Fruit fly (Drosophila melanogaster) whole organism, embryonic: ENCODE measurements around the gene ich.

Source experiments
- CG10462 ChIP-seq: fragments of 200-800 bp; sonication (Bioruptor generic); optimal IDR thresholded peaks from 2 replicates; lab custom pipeline; 2016; ENCODE audit warnings: missing biosample characterization, missing genetic modification characterization
- Dfd ChIP-seq, 2 experiments: fragments of >200 bp; optimal IDR thresholded peaks; 2 replicates each; lab custom pipeline; 2017; ENCODE audit warnings: missing biosample characterization in 2 of 2, missing genetic modification characterization in 2 of 2
- da ChIP-seq: fragments of 200-800 bp; sonication (Bioruptor generic); optimal IDR thresholded peaks from 2 replicates; lab custom pipeline; 2016; ENCODE audit warnings: missing biosample characterization, missing genetic modification characterization
- pan ChIP-seq, 4 experiments: fragments of >200 bp in 3 of 4; fragments of 200-800 bp in 1 of 4; sonication (Bioruptor generic) in 1 of 4; optimal IDR thresholded peaks in 3 of 4; IDR thresholded peaks in 1 of 4; 2 replicates each; pipeline versions ENCODE4 v1.3.6 to Lab custom; 2017 to 2022; ENCODE audit warnings: missing biosample characterization in 2 of 4, missing genetic modification characterization in 2 of 4, mixed read lengths in 1 of 4
- pita ChIP-seq: fragments of 200-800 bp; sonication (Bioruptor generic); optimal IDR thresholded peaks from 2 replicates; lab custom pipeline; 2017; ENCODE audit warnings: missing biosample characterization, mild to moderate bottlenecking, missing genetic modification characterization
- pum ChIP-seq: fragments of 200-800 bp; sonication (Bioruptor generic); optimal IDR thresholded peaks from 2 replicates; lab custom pipeline; 2016; ENCODE audit warnings: missing biosample characterization, missing genetic modification characterization

DNA sequence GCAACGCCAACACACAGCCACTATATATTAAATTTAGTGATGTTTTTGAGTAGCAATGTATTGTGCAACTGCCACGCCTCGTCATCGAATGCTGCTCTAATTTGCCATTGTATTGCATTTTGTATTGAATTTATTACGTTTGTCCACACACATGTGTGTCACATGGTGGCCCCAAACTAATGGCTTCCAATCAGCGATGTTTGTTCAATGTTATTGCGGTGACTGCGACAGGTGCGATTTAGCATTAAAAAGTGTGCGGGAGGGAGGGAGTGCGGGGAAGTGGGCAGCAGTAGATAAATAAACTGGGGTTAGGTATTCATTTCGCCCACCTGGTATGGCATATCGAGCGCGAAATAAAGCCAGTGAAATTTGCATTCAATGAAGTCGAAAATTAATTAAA is 41.0 kb downstream of the ich start:
- TF ChIP-seq Dfd (GFP tag; optimal IDR thresholded peaks at IDR 0.05; lab: Kevin White, UChicago), result no peak
- no peak for TF ChIP-seq pita
- TF ChIP-seq pum, result no peak
- TF ChIP-seq da, result no peak
- no peak for TF ChIP-seq pan (optimal IDR thresholded peaks at IDR 0.05; lab: Kevin White, UChicago)
- TF ChIP-seq pan (GFP tag; optimal IDR thresholded peaks at IDR 0.05 in 1 of 2, IDR thresholded peaks at IDR 0.05 in 1 of 2), result no peak
- no peak for TF ChIP-seq CG10462 (GFP tag; lab: Kevin White, UChicago)
